Worm (Caenorhabditis elegans) whole organism, L4 larva: ENCODE results near the gene K12H6.7.

ENCODE experiments used
- Y5F2A.4 ChIP-seq: fragments of 200-800 bp; sonication (Bioruptor generic); optimal IDR thresholded peaks from 2 replicates; lab custom pipeline; 2018; ENCODE audit warnings: mild to moderate bottlenecking, missing genetic modification characterization, missing compliant biosample characterization
- ZK546.5 ChIP-seq, 2 experiments: sonication (generic microtip); optimal IDR thresholded peaks; 2 replicates each; lab custom pipeline; 2017; ENCODE audit warnings: missing biosample characterization in 2 of 2, missing genetic modification characterization in 2 of 2
- aly-2 ChIP-seq: sonication (generic microtip); optimal IDR thresholded peaks from 2 replicates; lab custom pipeline; 2018; ENCODE audit warnings: missing biosample characterization, missing genetic modification characterization
- lin-13 ChIP-seq: fragments of 150-350 bp; optimal IDR thresholded peaks from 2 replicates; lab custom pipeline; 2014; ENCODE audit warnings: missing biosample characterization, missing genetic modification reagents, missing genetic modification characterization
- lsy-2 ChIP-seq, 2 experiments: fragments of 150-350 bp in 1 of 2; sonication (generic microtip) in 1 of 2; optimal IDR thresholded peaks; 2 replicates each; lab custom pipeline; 2014 to 2017; ENCODE audit warnings: missing biosample characterization in 2 of 2, missing genetic modification characterization in 2 of 2
- madf-9 ChIP-seq: fragments of 200-800 bp; sonication (Bioruptor generic); conservative IDR thresholded peaks from 2 replicates; pipeline ENCODE4 v1.3.6; 2022; ENCODE audit warnings: missing genetic modification reagents, missing genetic modification characterization, missing compliant biosample characterization
- nhr-102 ChIP-seq: sonication (generic microtip); optimal IDR thresholded peaks from 2 replicates; lab custom pipeline; 2016; ENCODE audit warnings: mild to moderate bottlenecking, missing genetic modification characterization, moderate library complexity, missing compliant biosample characterization
- nhr-11 ChIP-seq: fragments of 150-350 bp; optimal IDR thresholded peaks from 2 replicates; lab custom pipeline; 2014; ENCODE audit warnings: missing biosample characterization, missing genetic modification characterization
- nhr-237 ChIP-seq: sonication (generic microtip); optimal IDR thresholded peaks from 2 replicates; lab custom pipeline; 2017; ENCODE audit warnings: missing biosample characterization, missing genetic modification characterization
- nhr-25 ChIP-seq: sonication (generic microtip); optimal IDR thresholded peaks from 2 replicates; lab custom pipeline; 2017; ENCODE audit warnings: missing genetic modification characterization, mild to moderate bottlenecking, missing compliant biosample characterization, antibody characterized with exemption, moderate library complexity, borderline replicate concordance; ENCODE audit not compliant: insufficient read depth
- nhr-77 ChIP-seq: fragments of 150-350 bp; optimal IDR thresholded peaks from 2 replicates; lab custom pipeline; 2014; ENCODE audit warnings: missing biosample characterization, missing genetic modification characterization
- skn-1 ChIP-seq: fragments of 150-350 bp; optimal IDR thresholded peaks from 2 replicates; lab custom pipeline; 2014; ENCODE audit warnings: missing biosample characterization, missing genetic modification characterization
- unc-62 ChIP-seq, 3 experiments: fragments of 150-350 bp in 1 of 3; sonication (generic microtip); optimal IDR thresholded peaks in 2 of 3; peaks in 1 of 3; 1 replicate in 1 of 3; 2 replicates in 2 of 3; lab custom pipeline; 2014 to 2017; ENCODE audit warnings: missing biosample characterization in 3 of 3, missing genetic modification characterization in 3 of 3, missing genetic modification reagents in 3 of 3, missing genotype in 1 of 3
- zip-2 ChIP-seq: fragments of 150-350 bp; optimal IDR thresholded peaks from 2 replicates; lab custom pipeline; 2014; ENCODE audit warnings: missing biosample characterization, missing genetic modification characterization

DNA sequence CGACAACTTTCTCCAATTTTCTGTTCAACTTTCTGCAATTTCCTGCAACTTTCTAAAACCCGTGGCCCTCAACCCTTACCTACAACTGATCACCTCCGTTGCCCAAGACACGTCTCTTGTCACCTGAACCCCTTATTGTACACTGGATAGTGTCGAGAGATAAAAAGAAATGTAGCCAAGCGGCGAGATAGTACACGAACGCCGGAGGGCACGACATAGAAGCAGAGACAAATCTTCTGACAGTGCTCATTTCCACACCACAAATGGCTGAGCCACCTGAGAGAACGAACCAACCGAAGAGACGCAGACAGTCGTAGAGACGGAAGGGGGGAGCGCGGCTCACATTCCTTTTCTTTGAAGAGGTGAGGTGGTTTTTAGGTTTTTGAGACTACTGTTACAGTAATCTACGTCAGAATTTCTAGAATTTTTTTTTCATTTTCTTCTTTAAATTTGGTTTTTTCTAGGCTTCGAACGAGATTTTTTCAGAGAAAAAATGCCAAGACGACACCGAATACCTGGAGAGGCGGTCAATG, 29.0 kb downstream of the K12H6.7 start, which contains the start of gene K12H6.12:
- no peak for TF ChIP-seq zip-2
- TF ChIP-seq unc-62 (GFP tag; optimal IDR thresholded peaks at IDR 0.05 in 1 of 2; lab: Kevin White, UChicago) = no peak
- TF ChIP-seq unc-62 (tag; optimal IDR thresholded peaks at IDR 0.05; lab: Kevin White, UChicago) = no peak
- no peak for TF ChIP-seq skn-1 (tag; lab: Kevin White, UChicago)
- no peak for TF ChIP-seq ZK546.5 (tag; optimal IDR thresholded peaks at IDR 0.05; lab: Kevin White, UChicago)
- no peak for TF ChIP-seq nhr-102
- TF ChIP-seq Y5F2A.4 = no peak
- TF ChIP-seq nhr-237 (tag; lab: Kevin White, UChicago) = no peak
- no peak for TF ChIP-seq madf-9 (GFP tag; lab: Robert Waterston, UW)
- no peak for TF ChIP-seq aly-2
- no peak for TF ChIP-seq nhr-25 (tag; lab: Kevin White, UChicago)
- no peak for TF ChIP-seq lsy-2 (tag; optimal IDR thresholded peaks at IDR 0.05; lab: Kevin White, UChicago)
- TF ChIP-seq nhr-11 (tag; lab: Kevin White, UChicago) = peak; percentile 38
- TF ChIP-seq lin-13 (GFP tag; lab: Kevin White, UChicago) = no peak
- no peak for TF ChIP-seq nhr-77 (tag; lab: Kevin White, UChicago)
